Fruit fly (Drosophila melanogaster): ENCODE results near the gene CG7298.

Gene CG7298

dm6 chr3L:20203587-20203986, at the start of gene CG7298:
Gene CG7298 (minus strand): TSS chr3L:20203687.
- TF ChIP-seq CG17801 (GFP tag; optimal IDR thresholded peaks at IDR 0.05; ENCODE audit: partially characterized antibody): no peak

dm6 chr3L:20247513-20248173, 44.2 kb upstream of the CG7298 start, which contains the start of gene rdgC:
Gene rdgC (plus strand): TSS chr3L:20248080.
- TF ChIP-seq CG17801 (GFP tag; optimal IDR thresholded peaks at IDR 0.05; ENCODE audit: partially characterized antibody): peak; percentile 31

DNA sequence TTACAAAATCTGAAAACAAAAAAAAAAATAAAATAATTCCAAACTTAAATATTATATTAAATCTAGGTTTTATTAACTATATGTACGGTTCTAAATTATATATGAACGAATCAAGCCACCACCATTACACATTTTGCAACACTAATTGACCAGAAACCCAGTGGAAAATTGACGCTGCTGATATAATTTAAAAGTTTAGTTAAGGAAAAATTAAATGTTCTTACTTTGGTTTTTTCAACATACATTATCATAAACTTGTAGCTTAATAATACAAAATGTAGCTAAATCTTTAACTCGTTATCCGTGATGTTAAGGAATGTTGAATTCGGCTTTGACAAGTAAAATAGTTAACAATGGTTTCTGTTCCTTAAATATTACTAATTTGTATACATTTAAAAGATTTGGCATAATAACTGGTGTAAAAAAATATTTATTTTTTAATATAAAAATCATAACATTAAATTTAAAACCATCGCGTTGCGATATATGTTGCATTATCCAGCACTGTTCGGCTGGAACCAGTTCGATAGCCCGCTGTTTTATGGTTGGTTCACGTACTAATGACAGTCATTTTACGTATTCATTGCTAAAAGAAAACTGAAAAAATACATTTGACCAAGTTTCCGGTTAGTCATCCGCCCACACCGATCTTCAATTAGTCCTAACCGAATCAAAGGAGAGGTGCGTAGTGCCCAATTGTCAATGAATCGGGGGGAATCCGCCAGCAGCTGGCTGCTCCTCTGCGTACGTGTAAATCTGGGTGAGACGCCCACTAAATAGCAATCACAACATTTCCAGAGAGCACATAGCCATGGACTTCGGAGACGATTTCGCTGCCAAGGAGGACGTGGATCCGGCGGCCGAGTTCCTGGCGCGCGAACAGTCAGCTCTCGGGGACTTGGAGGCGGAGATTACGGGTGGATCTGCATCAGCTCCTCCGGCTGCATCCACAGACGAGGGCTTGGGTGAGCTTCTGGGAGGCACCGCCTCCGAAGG, 38.8 kb upstream of the CG7298 start:
- peak; percentile 43 for TF ChIP-seq CG17801 (GFP tag; optimal IDR thresholded peaks at IDR 0.05; ENCODE audit: partially characterized antibody)

- no peak for TF ChIP-seq CG17801 (GFP tag; optimal IDR thresholded peaks at IDR 0.05; ENCODE audit: partially characterized antibody)
Measured at dm6 chr3L:20241163-20241970, 37.9 kb upstream of the CG7298 start, which contains the start of the genes CG6951 and CG17233. Gene CG6951 (plus strand): TSS chr3L:20241267. Gene CG17233 (minus strand): TSS chr3L:20241903.

- no peak for TF ChIP-seq CG17801 (GFP tag; optimal IDR thresholded peaks at IDR 0.05; ENCODE audit: partially characterized antibody)
Measured at dm6 chr3L:20240753-20241152, 37.3 kb upstream of the CG7298 start, which contains the start of gene Clc. Gene Clc (plus strand): TSS chr3L:20241053.

dm6 chr3L:20237167-20237566, 33.7 kb upstream of the CG7298 start:
- no peak for TF ChIP-seq CG17801 (GFP tag; optimal IDR thresholded peaks at IDR 0.05; ENCODE audit: partially characterized antibody)

- no peak for TF ChIP-seq CG17801 (GFP tag; optimal IDR thresholded peaks at IDR 0.05; ENCODE audit: partially characterized antibody)
Measured at dm6 chr3L:20231369-20231768, 27.9 kb upstream of the CG7298 start, which contains the start of gene CG13813. Gene CG13813 (plus strand): TSS chr3L:20231669.

DNA sequence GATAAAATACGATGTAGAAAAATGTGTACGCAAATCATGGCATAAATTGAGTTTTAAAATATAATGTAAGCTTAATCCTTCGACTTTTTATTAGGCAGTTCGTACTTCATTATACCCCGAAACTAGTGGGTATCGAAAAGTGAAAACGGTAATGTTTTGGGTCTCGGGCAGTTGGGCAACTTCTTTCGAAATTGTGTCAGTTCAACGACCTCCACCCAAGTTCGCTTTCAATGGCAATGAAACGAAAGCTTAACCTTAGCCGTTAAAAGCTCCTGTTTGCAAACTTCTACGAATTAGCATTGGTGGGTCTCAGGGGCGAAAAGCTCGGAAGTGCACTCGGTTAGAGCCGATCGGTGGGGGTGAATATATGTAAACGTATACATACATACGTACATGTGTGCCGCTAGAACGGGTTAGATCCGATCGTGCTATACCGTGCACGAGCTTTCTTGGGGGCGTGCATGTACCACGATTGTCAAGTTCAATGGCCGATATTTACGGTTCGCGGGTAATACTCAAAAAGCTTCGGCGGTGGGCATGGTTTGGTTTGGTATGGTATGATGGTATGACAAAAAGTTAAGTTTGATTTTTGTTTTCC, 26.8 kb upstream of the CG7298 start:
- no peak for TF ChIP-seq CG17801 (GFP tag; optimal IDR thresholded peaks at IDR 0.05; ENCODE audit: partially characterized antibody)

- TF ChIP-seq CG17801 (GFP tag; optimal IDR thresholded peaks at IDR 0.05; ENCODE audit: partially characterized antibody): peak; percentile 35
Measured at dm6 chr3L:20226153-20226552, 22.7 kb upstream of the CG7298 start.

DNA sequence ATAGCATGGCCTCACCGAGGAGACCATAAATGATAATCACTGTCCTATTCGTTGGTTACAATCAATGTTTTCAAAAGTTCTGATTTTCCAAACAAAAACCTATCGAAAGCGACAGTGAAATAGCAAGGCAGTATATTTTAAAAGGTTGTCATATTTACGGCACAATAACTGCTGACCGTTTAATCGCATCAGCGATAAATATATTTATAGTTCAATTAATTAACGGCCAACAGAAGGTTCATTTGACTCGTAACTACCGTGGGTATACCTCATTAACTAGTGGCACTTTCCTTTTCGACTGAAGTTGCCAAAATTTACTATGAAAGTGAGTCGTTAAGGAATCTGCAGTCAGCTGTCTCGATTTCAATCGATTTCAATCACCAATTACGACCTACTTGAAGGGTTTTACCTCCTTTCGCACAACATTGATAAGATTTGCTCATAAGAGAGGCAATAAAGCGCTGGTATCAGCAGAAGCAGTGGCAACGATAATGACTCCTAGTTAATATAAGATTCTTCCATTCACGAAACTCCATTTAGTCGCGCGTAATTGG, 20.0 kb upstream of the CG7298 start, which contains the start of gene CG17147:
Gene CG17147 (plus strand): TSS at position 535 of the 554 bp plus-strand sequence.
- no peak for TF ChIP-seq CG17801 (GFP tag; optimal IDR thresholded peaks at IDR 0.05; ENCODE audit: partially characterized antibody)

- TF ChIP-seq CG17801 (GFP tag; optimal IDR thresholded peaks at IDR 0.05; ENCODE audit: partially characterized antibody): no peak
Measured at dm6 chr3L:20222617-20223016, 19.1 kb upstream of the CG7298 start.

dm6 chr3L:20221412-20221864, 18.0 kb upstream of the CG7298 start, which contains the start of gene CG17145:
Gene CG17145 (plus strand): TSS chr3L:20221814.
- no peak for TF ChIP-seq CG17801 (GFP tag; optimal IDR thresholded peaks at IDR 0.05; ENCODE audit: partially characterized antibody)

DNA sequence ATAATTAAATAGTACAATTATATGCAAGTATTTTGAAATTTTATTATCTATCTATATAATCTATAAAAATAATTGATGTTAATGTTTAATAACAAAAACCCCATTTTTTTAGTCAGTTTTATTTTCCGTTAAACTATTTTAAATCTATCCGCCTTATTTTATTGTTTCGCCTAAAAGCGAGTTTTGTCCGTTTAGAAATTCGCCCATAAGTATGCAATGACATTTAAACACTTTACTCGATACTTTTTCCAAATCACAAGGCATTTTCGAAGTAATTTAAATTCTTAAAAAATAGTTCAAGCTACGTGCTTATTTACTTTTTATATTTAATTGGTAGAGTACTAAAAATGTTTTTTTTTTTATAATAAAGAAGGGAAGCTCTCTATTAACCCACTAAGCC, 17.4 kb upstream of the CG7298 start:
- no peak for TF ChIP-seq CG17801 (GFP tag; optimal IDR thresholded peaks at IDR 0.05; ENCODE audit: partially characterized antibody)

- TF ChIP-seq CG17801 (GFP tag; optimal IDR thresholded peaks at IDR 0.05; ENCODE audit: partially characterized antibody): no peak
Measured at dm6 chr3L:20220374-20220773, 16.9 kb upstream of the CG7298 start, which contains the start of gene CG6933. Gene CG6933 (minus strand): TSS chr3L:20220420.
